Worm (Caenorhabditis elegans): ENCODE measurements around the gene cdk-11.2.

DNA sequence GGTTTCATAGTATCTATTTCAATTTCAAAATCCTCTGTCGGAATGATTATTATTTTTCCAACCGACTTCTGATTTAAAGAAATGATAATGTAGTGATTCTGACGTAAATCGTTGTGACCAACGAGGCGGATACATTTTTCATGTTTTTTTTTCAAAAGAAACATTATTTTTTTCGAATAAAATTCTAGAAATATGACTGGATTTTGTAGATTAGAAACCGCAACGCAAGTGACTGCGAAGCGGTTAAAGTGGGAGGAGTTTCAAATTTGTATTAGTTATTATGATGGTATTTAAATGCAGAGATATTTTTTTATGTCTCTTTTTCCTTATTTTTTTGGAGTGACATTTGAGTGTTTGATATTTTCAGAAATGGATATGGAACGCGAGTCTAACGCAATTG lies 27.4 kb upstream of the cdk-11.2 start, which contains the start of gene C39B10.5:
- TF ChIP-seq mab-5 (tag; optimal IDR thresholded peaks at IDR 0.05): no peak
- TF ChIP-seq nhr-12 (tag; optimal IDR thresholded peaks at IDR 0.05): no peak
- TF ChIP-seq sptf-1 (tag; optimal IDR thresholded peaks at IDR 0.05): no peak
- TF ChIP-seq snpc-4 (tag; optimal IDR thresholded peaks at IDR 0.05): no peak
- TF ChIP-seq unc-39 (tag; optimal IDR thresholded peaks at IDR 0.05): no peak
- TF ChIP-seq ztf-11 (tag; optimal IDR thresholded peaks at IDR 0.05): no peak
- no peak for TF ChIP-seq mep-1 (tag; optimal IDR thresholded peaks at IDR 0.05)
- no peak for TF ChIP-seq pha-4 (tag; optimal IDR thresholded peaks at IDR 0.05)
- TF ChIP-seq unc-62 (GFP tag; optimal IDR thresholded peaks at IDR 0.05): no peak
- TF ChIP-seq elt-3 (tag; optimal IDR thresholded peaks at IDR 0.05): no peak
- no peak for TF ChIP-seq elt-1 (tag; optimal IDR thresholded peaks at IDR 0.05; ENCODE audit: borderline replicate concordance, insufficient read depth)
- TF ChIP-seq lin-13 (tag; optimal IDR thresholded peaks at IDR 0.05): no peak
- TF ChIP-seq lin-32 (GFP tag; optimal IDR thresholded peaks at IDR 0.05): no peak
- TF ChIP-seq lsy-2 (tag; optimal IDR thresholded peaks at IDR 0.05): no peak

Data from whole organism, mixed stage, embryonic.